Fruit fly (Drosophila melanogaster) whole organism, embryonic: ENCODE data around the gene Snm1.

Source experiments
- Blimp-1 ChIP-seq: fragments of 200-800 bp; sonication (Bioruptor generic); optimal IDR thresholded peaks from 3 replicates; lab custom pipeline; 2018; ENCODE audit warnings: missing biosample characterization, missing genetic modification characterization, mild to moderate bottlenecking, moderate library complexity, missing genetic modification reagents
- CG1024 ChIP-seq: fragments of 200-800 bp; sonication (Bioruptor generic); IDR thresholded peaks from 2 replicates; pipeline ENCODE4 v1.3.6; 2022; ENCODE audit warnings: missing biosample characterization, missing genetic modification characterization
- CG11456 ChIP-seq: fragments of 200-800 bp; sonication (Bioruptor generic); IDR thresholded peaks from 3 replicates; pipeline ENCODE4 v1.3.6; 2022; ENCODE audit warnings: missing biosample characterization, missing genetic modification characterization
- CG12769 ChIP-seq: fragments of 200-800 bp; sonication (Bioruptor generic); optimal IDR thresholded peaks from 2 replicates; lab custom pipeline; 2019; ENCODE audit warnings: missing biosample characterization, mild to moderate bottlenecking, missing genetic modification characterization, moderate library complexity
- CG13287 ChIP-seq: fragments of 200-800 bp; sonication (Bioruptor generic); IDR thresholded peaks from 2 replicates; pipeline ENCODE4 v1.3.6; 2022; ENCODE audit warnings: missing biosample characterization, missing genetic modification characterization; ENCODE audit not compliant: partially characterized antibody
- CG16779 ChIP-seq: fragments of 200-800 bp; sonication (Bioruptor generic); IDR thresholded peaks from 2 replicates; pipeline ENCODE4 v1.3.6; 2022; ENCODE audit warnings: missing biosample characterization, missing genetic modification characterization
- CG17829 ChIP-seq: fragments of 200-800 bp; optimal IDR thresholded peaks from 2 replicates; lab custom pipeline; 2019; ENCODE audit warnings: missing biosample characterization, mild to moderate bottlenecking, missing genetic modification characterization, moderate library complexity
- CG18619 ChIP-seq: fragments of 200-800 bp; sonication (Bioruptor generic); optimal IDR thresholded peaks from 3 replicates; lab custom pipeline; 2017; ENCODE audit warnings: missing biosample characterization, mild to moderate bottlenecking, missing genetic modification characterization
- CG2678 ChIP-seq: fragments of 200-800 bp; sonication (Bioruptor generic); optimal IDR thresholded peaks from 3 replicates; lab custom pipeline; 2019; ENCODE audit warnings: missing biosample characterization, mild to moderate bottlenecking, missing genetic modification characterization, moderate library complexity
- CG3407 ChIP-seq: fragments of 200-800 bp; sonication (Bioruptor generic); optimal IDR thresholded peaks from 2 replicates; lab custom pipeline; 2018; ENCODE audit warnings: missing biosample characterization, mild to moderate bottlenecking, missing genetic modification characterization
- CG34376 ChIP-seq: fragments of 200-800 bp; sonication (Bioruptor generic); optimal IDR thresholded peaks from 2 replicates; lab custom pipeline; 2018; ENCODE audit warnings: missing biosample characterization, mild to moderate bottlenecking, missing genetic modification characterization
- CG42726 ChIP-seq: fragments of 200-800 bp; sonication (Bioruptor generic); IDR thresholded peaks from 2 replicates; pipeline ENCODE4 v1.3.6; 2022; ENCODE audit warnings: missing biosample characterization, missing genetic modification characterization; ENCODE audit not compliant: partially characterized antibody
- CG4424 ChIP-seq: fragments of 200-800 bp; sonication (Bioruptor generic); optimal IDR thresholded peaks from 3 replicates; lab custom pipeline; 2016; ENCODE audit warnings: missing biosample characterization, missing genetic modification characterization
- CG4820 ChIP-seq: fragments of 200-800 bp; sonication (Bioruptor generic); optimal IDR thresholded peaks from 3 replicates; lab custom pipeline; 2016; ENCODE audit warnings: missing biosample characterization, missing genetic modification characterization
- CG5245 ChIP-seq: fragments of 200-800 bp; sonication (Bioruptor generic); optimal IDR thresholded peaks from 3 replicates; lab custom pipeline; 2016; ENCODE audit warnings: missing biosample characterization, missing genetic modification characterization
- CG9215 ChIP-seq: fragments of 200-800 bp; sonication (Bioruptor generic); IDR thresholded peaks from 2 replicates; pipeline ENCODE4 v1.3.6; 2022; ENCODE audit warnings: missing biosample characterization, missing genetic modification characterization
- CG9876 ChIP-seq: fragments of 200-800 bp; sonication (Bioruptor generic); optimal IDR thresholded peaks from 2 replicates; lab custom pipeline; 2016; ENCODE audit warnings: missing biosample characterization, missing genetic modification characterization
- E2f2 ChIP-seq: fragments of 200-800 bp; sonication (Bioruptor generic); IDR thresholded peaks from 2 replicates; pipeline ENCODE4 v1.3.6; 2022; ENCODE audit warnings: missing biosample characterization, missing genetic modification characterization
- Fer3 ChIP-seq: fragments of 200-800 bp; sonication (Bioruptor generic); optimal IDR thresholded peaks from 2 replicates; lab custom pipeline; 2018; ENCODE audit warnings: missing biosample characterization, mild to moderate bottlenecking, missing genetic modification characterization, moderate library complexity
- HLHmδ ChIP-seq: fragments of 200-800 bp; sonication (Bioruptor generic); optimal IDR thresholded peaks from 2 replicates; lab custom pipeline; 2018; ENCODE audit warnings: missing biosample characterization, mild to moderate bottlenecking, missing genetic modification characterization, moderate library complexity
- HmgD ChIP-seq: fragments of 200-800 bp; sonication (Bioruptor generic); optimal IDR thresholded peaks from 3 replicates; lab custom pipeline; 2016; ENCODE audit warnings: missing biosample characterization, missing genetic modification characterization
- HmgZ ChIP-seq: fragments of 200-800 bp; sonication (Bioruptor generic); optimal IDR thresholded peaks from 2 replicates; lab custom pipeline; 2018; ENCODE audit warnings: missing biosample characterization, mild to moderate bottlenecking, missing genetic modification characterization
- Hmr ChIP-seq: fragments of 200-800 bp; sonication (Bioruptor generic); optimal IDR thresholded peaks from 3 replicates; lab custom pipeline; 2017; ENCODE audit warnings: mild to moderate bottlenecking, missing biosample characterization, missing genetic modification reagents, missing genetic modification characterization
- Hsf ChIP-seq: fragments of 200-800 bp; sonication (Bioruptor generic); optimal IDR thresholded peaks from 3 replicates; lab custom pipeline; 2016; ENCODE audit warnings: missing biosample characterization, missing genetic modification characterization
- Neu2 ChIP-seq: fragments of 200-800 bp; sonication (Bioruptor generic); optimal IDR thresholded peaks from 3 replicates; lab custom pipeline; 2016; ENCODE audit warnings: missing biosample characterization, missing genetic modification characterization, borderline replicate concordance
- PHDP ChIP-seq: fragments of 200-800 bp; sonication (Bioruptor generic); optimal IDR thresholded peaks from 3 replicates; lab custom pipeline; 2018; ENCODE audit warnings: missing biosample characterization, mild to moderate bottlenecking, missing genetic modification characterization, moderate library complexity
- Taf1 ChIP-seq: fragments of 200-800 bp; sonication (Bioruptor generic); IDR thresholded peaks from 2 replicates; pipeline ENCODE4 v1.3.6; 2022; ENCODE audit warnings: missing biosample characterization, missing genetic modification characterization
- Xrp1 ChIP-seq: fragments of 200-800 bp; sonication (Bioruptor generic); IDR thresholded peaks from 2 replicates; pipeline ENCODE4 v1.3.6; 2022; ENCODE audit warnings: missing biosample characterization, missing genetic modification characterization
- amos ChIP-seq: fragments of 200-800 bp; sonication (Bioruptor generic); IDR thresholded peaks from 2 replicates; pipeline ENCODE4 v1.3.6; 2022; ENCODE audit warnings: missing biosample characterization, missing genetic modification characterization; ENCODE audit not compliant: partially characterized antibody
- ara ChIP-seq: fragments of 200-800 bp; sonication (Bioruptor generic); IDR thresholded peaks from 2 replicates; pipeline ENCODE4 v1.3.6; 2022; ENCODE audit warnings: missing biosample characterization, missing genetic modification characterization
- cato ChIP-seq: fragments of 200-800 bp; sonication (Bioruptor generic); optimal IDR thresholded peaks from 2 replicates; lab custom pipeline; 2016; ENCODE audit warnings: missing biosample characterization, missing genetic modification characterization, borderline replicate concordance
- croc ChIP-seq: fragments of 200-800 bp; sonication (Bioruptor generic); conservative IDR thresholded peaks from 3 replicates; pipeline ENCODE4 v1.3.6; 2022; ENCODE audit warnings: missing biosample characterization, missing genetic modification characterization
- dmrt11E ChIP-seq: fragments of 200-800 bp; sonication (Bioruptor generic); optimal IDR thresholded peaks from 3 replicates; lab custom pipeline; 2018; ENCODE audit warnings: missing biosample characterization, mild to moderate bottlenecking, missing genetic modification characterization, moderate library complexity
- esg ChIP-seq: fragments of 200-800 bp; sonication (Bioruptor generic); conservative IDR thresholded peaks from 2 replicates; pipeline ENCODE4 v1.3.6; 2022; ENCODE audit warnings: missing biosample characterization, missing genetic modification characterization
- fd102C ChIP-seq: fragments of 200-800 bp; sonication (Bioruptor generic); optimal IDR thresholded peaks from 2 replicates; lab custom pipeline; 2018; ENCODE audit warnings: missing biosample characterization, mild to moderate bottlenecking, missing genetic modification characterization, moderate library complexity
- fd64A ChIP-seq: fragments of 200-800 bp; sonication (Bioruptor generic); optimal IDR thresholded peaks from 3 replicates; lab custom pipeline; 2018; ENCODE audit warnings: missing biosample characterization, mild to moderate bottlenecking, missing genetic modification characterization
- gcm2 ChIP-seq: fragments of 200-800 bp; sonication (Bioruptor generic); optimal IDR thresholded peaks from 2 replicates; lab custom pipeline; 2016; ENCODE audit warnings: missing biosample characterization, missing genetic modification characterization
- gro ChIP-seq: fragments of 200-800 bp; sonication (Bioruptor generic); optimal IDR thresholded peaks from 2 replicates; lab custom pipeline; 2016; ENCODE audit warnings: missing biosample characterization, missing genetic modification characterization
- hbn ChIP-seq: fragments of 200-800 bp; sonication (Bioruptor generic); IDR thresholded peaks from 2 replicates; pipeline ENCODE4 v1.3.6; 2022; ENCODE audit warnings: missing biosample characterization, missing genetic modification characterization; ENCODE audit not compliant: partially characterized antibody
- lbe ChIP-seq: fragments of 200-800 bp; sonication (Bioruptor generic); optimal IDR thresholded peaks from 2 replicates; lab custom pipeline; 2016; ENCODE audit warnings: missing biosample characterization, mild to moderate bottlenecking, missing genetic modification characterization
- pan ChIP-seq, 4 experiments: fragments of >200 bp in 3 of 4; fragments of 200-800 bp in 1 of 4; sonication (Bioruptor generic) in 1 of 4; optimal IDR thresholded peaks in 3 of 4; IDR thresholded peaks in 1 of 4; 2 replicates each; pipeline versions ENCODE4 v1.3.6 to Lab custom; 2017 to 2022; ENCODE audit warnings: missing biosample characterization in 2 of 4, missing genetic modification characterization in 2 of 4, mixed read lengths in 1 of 4
- salm ChIP-seq: fragments of 200-800 bp; sonication (Bioruptor generic); optimal IDR thresholded peaks from 2 replicates; lab custom pipeline; 2018; ENCODE audit warnings: missing biosample characterization, mild to moderate bottlenecking, missing genetic modification characterization
- sd ChIP-seq: fragments of 200-800 bp; sonication (Bioruptor generic); optimal IDR thresholded peaks from 3 replicates; lab custom pipeline; 2018; ENCODE audit warnings: missing biosample characterization, mild to moderate bottlenecking, missing genetic modification characterization, moderate library complexity
- sug ChIP-seq: fragments of 200-800 bp; optimal IDR thresholded peaks from 2 replicates; lab custom pipeline; 2019; ENCODE audit warnings: missing biosample characterization, mild to moderate bottlenecking, missing genetic modification characterization, moderate library complexity
- tgo ChIP-seq: fragments of 200-800 bp; sonication (Bioruptor generic); IDR thresholded peaks from 3 replicates; pipeline ENCODE4 v1.3.6; 2022; ENCODE audit warnings: missing biosample characterization, missing genetic modification characterization
- vnd ChIP-seq: fragments of 200-800 bp; sonication (Bioruptor generic); IDR thresholded peaks from 3 replicates; pipeline ENCODE4 v1.3.6; 2022; ENCODE audit warnings: missing biosample characterization, missing genetic modification characterization; ENCODE audit not compliant: partially characterized antibody
- z ChIP-seq: fragments of 200-800 bp; sonication (Bioruptor generic); IDR thresholded peaks from 3 replicates; pipeline ENCODE4 v1.3.6; 2022; ENCODE audit warnings: missing biosample characterization, missing genetic modification characterization
- zfh1 ChIP-seq: fragments of 200-800 bp; sonication (Bioruptor generic); IDR thresholded peaks from 3 replicates; pipeline ENCODE4 v1.3.6; 2022; ENCODE audit warnings: missing biosample characterization, missing genetic modification characterization

The Snm1 gene

DNA sequence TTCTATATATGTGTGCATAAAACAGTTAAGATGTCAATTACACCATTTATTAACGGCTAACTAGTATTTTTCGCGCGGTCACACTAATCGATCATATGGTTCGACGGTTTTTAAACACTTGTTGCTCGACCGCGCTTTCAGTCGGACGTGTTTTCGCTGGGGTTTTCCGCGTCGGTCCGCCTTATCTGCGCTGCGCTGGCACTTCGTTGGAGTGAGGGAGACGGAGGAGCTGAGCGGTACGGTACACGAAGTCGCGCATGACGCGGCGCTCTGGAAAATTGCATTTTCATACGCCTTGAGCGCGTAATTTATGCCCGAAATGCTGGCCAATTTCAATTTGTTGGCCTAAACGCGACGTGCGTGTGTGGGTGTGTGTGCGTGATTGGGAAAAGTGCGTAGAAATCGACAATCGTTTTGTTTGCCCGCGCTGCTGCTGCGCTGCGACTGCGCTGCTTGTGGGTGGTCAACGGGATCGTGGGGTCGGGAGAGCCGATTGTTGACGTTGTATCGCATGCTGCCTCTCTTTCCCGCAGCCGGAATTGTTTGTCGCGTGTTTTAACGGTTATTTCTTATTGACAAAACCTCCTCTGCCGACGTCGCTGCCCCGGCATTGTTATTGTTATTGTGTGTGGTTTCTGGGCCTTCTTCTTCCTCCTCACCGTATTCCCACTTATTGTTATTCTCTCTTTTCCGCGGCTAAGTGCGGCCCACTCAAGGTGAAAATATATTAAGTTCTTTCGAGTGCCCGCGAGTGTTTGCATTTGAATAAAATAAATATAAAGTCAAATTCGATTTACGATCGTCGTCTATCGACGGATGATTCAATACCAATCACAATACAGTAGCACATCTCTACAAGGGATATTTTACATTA lies 37.6 kb upstream of the Snm1 start, which contains the start of gene Itpr (continued):
- TF ChIP-seq fd64A (no peak), CG3407 (no peak), amos (GFP tag; lab: Robert Waterston, UW) (peak; percentile 50; the same call in 1 of the 2 replicates), PHDP (tag; lab: Kevin White, UChicago) (no peak), CG9876 (GFP tag; lab: Kevin White, UChicago) (no peak), CG5245 (no peak), ara (no peak), esg (no peak), CG2678 (no peak), CG11456 (no peak), Hmr (GFP tag; lab: Kevin White, UChicago) (no peak), HLHmδ (GFP tag; lab: Kevin White, UChicago) (peak; percentile 55), CG16779 (GFP tag; lab: Robert Waterston, UW) (no peak), sug (tag; lab: Kevin White, UChicago) (peak; percentile 57), Hsf (no peak), E2f2 (GFP tag; lab: Robert Waterston, UW) (peak; percentile 34; the same call in 1 of the 2 replicates), Taf1 (GFP tag; lab: Robert Waterston, UW) (no peak), CG12769 (tag; lab: Kevin White, UChicago) (peak; percentile 80), gcm2 (GFP tag; lab: Kevin White, UChicago) (no peak), Xrp1 (GFP tag; lab: Robert Waterston, UW) (no peak), HmgD (GFP tag; lab: Kevin White, UChicago) (no peak), gro (GFP tag; lab: Kevin White, UChicago) (no peak), CG9215 (GFP tag; lab: Robert Waterston, UW) (no peak), CG1024 (GFP tag; lab: Robert Waterston, UW) (no peak), CG18619 (GFP tag; lab: Kevin White, UChicago) (no peak), Neu2 (no peak), HmgZ (tag; lab: Kevin White, UChicago) (peak; percentile 28), croc (GFP tag; lab: Robert Waterston, UW) (no peak), CG4820 (GFP tag; lab: Kevin White, UChicago) (no peak), salm (tag; lab: Kevin White, UChicago) (no peak), CG42726 (peak; percentile 84), z (GFP tag; lab: Robert Waterston, UW) (no peak), zfh1 (0 out of 3 replicates have a peak, but pooled peaks have one; percentile 3), hbn (GFP tag; lab: Robert Waterston, UW) (no peak), CG17829 (tag; lab: Kevin White, UChicago) (peak; percentile 16), CG34376 (peak; percentile 15), tgo (no peak), pan (optimal IDR thresholded peaks at IDR 0.05; lab: Kevin White, UChicago) (no peak), pan (GFP tag; optimal IDR thresholded peaks at IDR 0.05 in 1 of 2, IDR thresholded peaks at IDR 0.05 in 1 of 2) (peak in 1 of 2 experiments; percentile 6), Fer3 (tag; lab: Kevin White, UChicago) (no peak), cato (GFP tag; lab: Kevin White, UChicago) (no peak), Blimp-1 (GFP tag; lab: Kevin White, UChicago) (no peak), fd102C (GFP tag; lab: Kevin White, UChicago) (no peak), sd (tag; lab: Kevin White, UChicago) (peak; percentile 44), CG4424 (no peak), CG13287 (GFP tag; lab: Robert Waterston, UW) (peak; percentile 49; the same call in 1 of the 2 replicates), dmrt11E (tag; lab: Kevin White, UChicago) (no peak), vnd (GFP tag; lab: Robert Waterston, UW) (no peak), lbe (GFP tag; lab: Kevin White, UChicago) (no peak)
